Fruit fly (Drosophila melanogaster) whole organism, adult: ENCODE measurements around the gene CG15404.

ENCODE experiments used
- CG11617 ChIP-seq: fragments of 200-800 bp; sonication (Bioruptor generic); optimal IDR thresholded peaks from 2 replicates; lab custom pipeline; 2017; ENCODE audit warnings: mild to moderate bottlenecking, missing biosample characterization, missing genetic modification reagents, missing genetic modification characterization
- CG12768 ChIP-seq: fragments of 200-800 bp; sonication (Bioruptor generic); optimal IDR thresholded peaks from 2 replicates; lab custom pipeline; 2017; ENCODE audit warnings: missing biosample characterization, missing genetic modification characterization, mild to moderate bottlenecking, moderate library complexity, missing genetic modification reagents
- CG14711 ChIP-seq: fragments of 200-800 bp; sonication (Bioruptor generic); optimal IDR thresholded peaks from 2 replicates; lab custom pipeline; 2018; ENCODE audit warnings: missing biosample characterization, mild to moderate bottlenecking, missing genetic modification characterization, moderate library complexity
- CG1620 ChIP-seq: fragments of 200-800 bp; sonication (Bioruptor generic); optimal IDR thresholded peaks from 2 replicates; lab custom pipeline; 2016; ENCODE audit warnings: missing biosample characterization, missing genetic modification characterization
- CG33017 ChIP-seq: fragments of 200-800 bp; sonication (Bioruptor generic); optimal IDR thresholded peaks from 2 replicates; lab custom pipeline; 2018; ENCODE audit warnings: missing biosample characterization, mild to moderate bottlenecking, missing genetic modification characterization, moderate library complexity
- CG5204 ChIP-seq: fragments of 200-800 bp; sonication (Bioruptor generic); optimal IDR thresholded peaks from 2 replicates; lab custom pipeline; 2016; ENCODE audit warnings: missing biosample characterization, missing genetic modification characterization
- CG7045 ChIP-seq: fragments of 200-800 bp; sonication (Bioruptor generic); optimal IDR thresholded peaks from 2 replicates; lab custom pipeline; 2017; ENCODE audit warnings: missing biosample characterization, mild to moderate bottlenecking, missing genetic modification characterization
- CG7101 ChIP-seq: fragments of 200-800 bp; sonication (Bioruptor generic); optimal IDR thresholded peaks from 2 replicates; lab custom pipeline; 2018; ENCODE audit warnings: missing biosample characterization, mild to moderate bottlenecking, missing genetic modification characterization, moderate library complexity
- Clk ChIP-seq: fragments of 200-800 bp; sonication (Bioruptor generic); optimal IDR thresholded peaks from 2 replicates; lab custom pipeline; 2017; ENCODE audit warnings: missing biosample characterization, missing genetic modification characterization
- Crg-1 ChIP-seq: fragments of 200-800 bp; sonication (Bioruptor generic); optimal IDR thresholded peaks from 2 replicates; lab custom pipeline; 2016; ENCODE audit warnings: missing biosample characterization, missing genetic modification characterization
- Hr96 ChIP-seq: fragments of 200-800 bp; sonication (Bioruptor generic); optimal IDR thresholded peaks from 2 replicates; lab custom pipeline; 2016; ENCODE audit warnings: missing biosample characterization, missing genetic modification characterization
- Mnt ChIP-seq: fragments of 200-800 bp; sonication (Bioruptor generic); optimal IDR thresholded peaks from 2 replicates; lab custom pipeline; 2016; ENCODE audit warnings: missing biosample characterization, mild to moderate bottlenecking, missing genetic modification characterization
- bab1 ChIP-seq: fragments of 200-800 bp; sonication (Bioruptor generic); optimal IDR thresholded peaks from 3 replicates; lab custom pipeline; 2019; ENCODE audit warnings: missing biosample characterization, mild to moderate bottlenecking, missing genetic modification characterization, moderate library complexity
- cic ChIP-seq: fragments of 200-800 bp; sonication (Bioruptor generic); optimal IDR thresholded peaks from 2 replicates; lab custom pipeline; 2017; ENCODE audit warnings: missing biosample characterization, mild to moderate bottlenecking, missing genetic modification characterization, moderate library complexity
- cnc ChIP-seq, 2 experiments: fragments of >200 bp; optimal IDR thresholded peaks; 2 replicates each; lab custom pipeline; 2017
- kay ChIP-seq: fragments of 200-800 bp; sonication (Bioruptor generic); peaks from one replicate; lab custom pipeline; 2016; ENCODE audit warnings: missing biosample characterization, missing genetic modification characterization, borderline replicate concordance
- ovo ChIP-seq: fragments of 200-800 bp; sonication (Bioruptor generic); optimal IDR thresholded peaks from 2 replicates; lab custom pipeline; 2016; ENCODE audit warnings: missing biosample characterization, missing genetic modification characterization
- pad ChIP-seq: fragments of 200-800 bp; sonication (Bioruptor generic); optimal IDR thresholded peaks from 3 replicates; lab custom pipeline; 2017; ENCODE audit warnings: missing biosample characterization, missing genetic modification characterization, mild to moderate bottlenecking, moderate library complexity, missing genetic modification reagents
- tj ChIP-seq: fragments of 200-800 bp; sonication (Bioruptor generic); optimal IDR thresholded peaks from 3 replicates; lab custom pipeline; 2017; ENCODE audit warnings: missing biosample characterization, mild to moderate bottlenecking, missing genetic modification characterization, moderate library complexity
- toe ChIP-seq: fragments of 200-800 bp; sonication (Bioruptor generic); optimal IDR thresholded peaks from 2 replicates; lab custom pipeline; 2016; ENCODE audit warnings: missing biosample characterization, missing genetic modification characterization

Gene CG15404

dm6 chr2L:3166710-3167109 is 7.1 kb upstream of the CG15404 start:
- TF ChIP-seq tj (GFP tag; lab: Kevin White, UChicago) (peak; percentile 77), pad (GFP tag; lab: Kevin White, UChicago) (no peak)

dm6 chr2L:3170949-3171579 is 2.7 kb upstream of the CG15404 start, which contains the start of gene CG44002:
CG44002 (minus strand) TSS chr2L:3171092.
- TF ChIP-seq Clk (GFP tag; lab: Kevin White, UChicago) (no peak), kay (GFP tag; lab: Kevin White, UChicago) (peak; percentile 86), CG7101 (tag; lab: Kevin White, UChicago) (no peak), bab1 (peak; percentile 32)

dm6 chr2L:3172745-3173271 is 964 bp upstream of the CG15404 start:
- TF ChIP-seq CG33017 (tag; lab: Kevin White, UChicago) (peak; percentile 46), bab1 (peak; percentile 72), Clk (GFP tag; lab: Kevin White, UChicago) (no peak), CG12768 (GFP tag; lab: Kevin White, UChicago) (peak; percentile 50), CG7101 (tag; lab: Kevin White, UChicago) (peak; percentile 50), ovo (GFP tag; lab: Kevin White, UChicago) (no peak), cic (GFP tag; lab: Kevin White, UChicago) (peak; percentile 56), pad (GFP tag; lab: Kevin White, UChicago) (peak; percentile 76), CG5204 (no peak), kay (GFP tag; lab: Kevin White, UChicago) (peak; percentile 81), tj (GFP tag; lab: Kevin White, UChicago) (no peak), CG14711 (peak; percentile 28), CG7045 (peak; percentile 28), Mnt (GFP tag; lab: Kevin White, UChicago) (peak; percentile 14)

dm6 chr2L:3179654-3180053 is 5.9 kb downstream of the CG15404 start:
- TF ChIP-seq ovo (GFP tag; lab: Kevin White, UChicago): no peak
- no peak for TF ChIP-seq CG33017 (tag; lab: Kevin White, UChicago)
- no peak for TF ChIP-seq CG7101 (tag; lab: Kevin White, UChicago)
- no peak for TF ChIP-seq Hr96 (GFP tag; lab: Kevin White, UChicago)
- no peak for TF ChIP-seq CG14711
- no peak for TF ChIP-seq pad (GFP tag; lab: Kevin White, UChicago)
- no peak for TF ChIP-seq kay (GFP tag; lab: Kevin White, UChicago)
- no peak for TF ChIP-seq CG1620 (GFP tag; lab: Kevin White, UChicago)
- TF ChIP-seq CG7045: no peak
- TF ChIP-seq CG5204: no peak
- no peak for TF ChIP-seq Mnt (GFP tag; lab: Kevin White, UChicago)
- TF ChIP-seq Clk (GFP tag; lab: Kevin White, UChicago): no peak
- TF ChIP-seq toe (GFP tag; lab: Kevin White, UChicago): no peak
- no peak for TF ChIP-seq cnc (optimal IDR thresholded peaks at IDR 0.05; lab: Kevin White, UChicago)
- no peak for TF ChIP-seq Crg-1 (GFP tag; lab: Kevin White, UChicago)

- TF ChIP-seq tj (GFP tag; lab: Kevin White, UChicago): no peak
- TF ChIP-seq Crg-1 (GFP tag; lab: Kevin White, UChicago): no peak
- no peak for TF ChIP-seq ovo (GFP tag; lab: Kevin White, UChicago)
- TF ChIP-seq Clk (GFP tag; lab: Kevin White, UChicago): no peak
- TF ChIP-seq CG5204: no peak
- no peak for TF ChIP-seq CG14711
- TF ChIP-seq toe (GFP tag; lab: Kevin White, UChicago): no peak
- no peak for TF ChIP-seq CG12768 (GFP tag; lab: Kevin White, UChicago)
Observed at dm6 chr2L:3183205-3183604, 9.4 kb downstream of the CG15404 start.

dm6 chr2L:3188875-3189274 is 15.1 kb downstream of the CG15404 start:
- no peak for TF ChIP-seq CG5204
- no peak for TF ChIP-seq kay (GFP tag; lab: Kevin White, UChicago)
- TF ChIP-seq CG33017 (tag; lab: Kevin White, UChicago): no peak
- no peak for TF ChIP-seq CG1620 (GFP tag; lab: Kevin White, UChicago)
- TF ChIP-seq cic (GFP tag; lab: Kevin White, UChicago): no peak
- no peak for TF ChIP-seq cnc (optimal IDR thresholded peaks at IDR 0.05; lab: Kevin White, UChicago)
- TF ChIP-seq Crg-1 (GFP tag; lab: Kevin White, UChicago): no peak
- TF ChIP-seq Mnt (GFP tag; lab: Kevin White, UChicago): no peak
- no peak for TF ChIP-seq CG7045
- no peak for TF ChIP-seq CG7101 (tag; lab: Kevin White, UChicago)
- no peak for TF ChIP-seq Hr96 (GFP tag; lab: Kevin White, UChicago)
- no peak for TF ChIP-seq ovo (GFP tag; lab: Kevin White, UChicago)
- TF ChIP-seq CG11617: no peak
- TF ChIP-seq CG14711: no peak
- TF ChIP-seq CG12768 (GFP tag; lab: Kevin White, UChicago): no peak

- TF ChIP-seq CG33017 (tag; lab: Kevin White, UChicago) (no peak), CG11617 (no peak), CG12768 (GFP tag; lab: Kevin White, UChicago) (no peak), Hr96 (GFP tag; lab: Kevin White, UChicago) (no peak), Clk (GFP tag; lab: Kevin White, UChicago) (no peak), CG1620 (GFP tag; lab: Kevin White, UChicago) (no peak), CG5204 (no peak), ovo (GFP tag; lab: Kevin White, UChicago) (no peak), kay (GFP tag; lab: Kevin White, UChicago) (no peak), Crg-1 (GFP tag; lab: Kevin White, UChicago) (no peak), Mnt (GFP tag; lab: Kevin White, UChicago) (no peak), toe (GFP tag; lab: Kevin White, UChicago) (no peak), cic (GFP tag; lab: Kevin White, UChicago) (no peak), CG7101 (tag; lab: Kevin White, UChicago) (no peak), tj (GFP tag; lab: Kevin White, UChicago) (no peak), cnc (optimal IDR thresholded peaks at IDR 0.05; lab: Kevin White, UChicago) (no peak), bab1 (no peak), CG7045 (no peak), pad (GFP tag; lab: Kevin White, UChicago) (no peak), CG14711 (no peak)
Observed at dm6 chr2L:3199556-3199955, 25.8 kb downstream of the CG15404 start.
